Worm (Caenorhabditis elegans): ENCODE measurements around the gene gcy-15.
"Not testable (repeated sequence)": the region's sequence is repeated elsewhere in the genome, so short reads cannot be mapped to it uniquely, and the experiment has no call there.

The gcy-15 gene

DNA sequence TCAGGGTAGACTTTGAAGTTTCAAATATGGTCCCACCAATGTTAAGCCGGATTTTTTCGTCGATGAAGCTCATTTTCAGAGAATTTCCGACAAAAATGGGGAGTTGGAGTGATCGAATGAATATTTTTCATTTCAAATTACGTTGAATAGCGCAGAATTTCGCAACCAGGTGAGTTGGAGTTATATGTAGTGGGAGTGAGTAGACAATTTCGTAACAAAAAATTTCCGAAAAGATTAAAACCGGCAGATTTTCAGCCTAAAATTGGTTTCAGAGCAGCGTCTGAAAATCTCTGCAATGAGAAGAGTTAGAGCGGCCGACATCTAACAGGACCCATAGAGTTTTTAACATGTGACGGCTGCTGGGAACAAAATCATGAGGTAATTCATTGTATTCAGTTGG is 11.8 kb upstream of the gcy-15 start, which contains the start of gene sdz-35:
Gene sdz-35 (minus strand): TSS at position 101 of the 400 bp plus-strand sequence.
- TF ChIP-seq gmeb-1 (tag; optimal IDR thresholded peaks at IDR 0.05) = no peak
- no peak for TF ChIP-seq fos-1 (tag; optimal IDR thresholded peaks at IDR 0.05)
- no peak for TF ChIP-seq ama-1 (optimal IDR thresholded peaks at IDR 0.05)
- TF ChIP-seq ceh-82 (tag; optimal IDR thresholded peaks at IDR 0.05) = no peak
- no peak for TF ChIP-seq nhr-23 (tag; optimal IDR thresholded peaks at IDR 0.05)
- no peak for TF ChIP-seq nhr-129 (tag; optimal IDR thresholded peaks at IDR 0.05)
- no peak for TF ChIP-seq nhr-11 (tag; optimal IDR thresholded peaks at IDR 0.05)
- no peak for TF ChIP-seq Y55F3AM.14 (GFP tag; optimal IDR thresholded peaks at IDR 0.05)
- no peak for TF ChIP-seq nhr-12 (tag; optimal IDR thresholded peaks at IDR 0.05)
- no peak for TF ChIP-seq blmp-1 (tag; optimal IDR thresholded peaks at IDR 0.05; ENCODE audit: insufficient read depth)
- TF ChIP-seq nhr-237 (tag; optimal IDR thresholded peaks at IDR 0.05) = no peak
- no peak for TF ChIP-seq sma-3 (GFP tag; optimal IDR thresholded peaks at IDR 0.05)
- TF ChIP-seq sem-4 (tag; optimal IDR thresholded peaks at IDR 0.05) = no peak
- no peak for TF ChIP-seq crh-2 (tag; optimal IDR thresholded peaks at IDR 0.05)
- TF ChIP-seq C34F6.9 (tag; optimal IDR thresholded peaks at IDR 0.05) = no peak

DNA sequence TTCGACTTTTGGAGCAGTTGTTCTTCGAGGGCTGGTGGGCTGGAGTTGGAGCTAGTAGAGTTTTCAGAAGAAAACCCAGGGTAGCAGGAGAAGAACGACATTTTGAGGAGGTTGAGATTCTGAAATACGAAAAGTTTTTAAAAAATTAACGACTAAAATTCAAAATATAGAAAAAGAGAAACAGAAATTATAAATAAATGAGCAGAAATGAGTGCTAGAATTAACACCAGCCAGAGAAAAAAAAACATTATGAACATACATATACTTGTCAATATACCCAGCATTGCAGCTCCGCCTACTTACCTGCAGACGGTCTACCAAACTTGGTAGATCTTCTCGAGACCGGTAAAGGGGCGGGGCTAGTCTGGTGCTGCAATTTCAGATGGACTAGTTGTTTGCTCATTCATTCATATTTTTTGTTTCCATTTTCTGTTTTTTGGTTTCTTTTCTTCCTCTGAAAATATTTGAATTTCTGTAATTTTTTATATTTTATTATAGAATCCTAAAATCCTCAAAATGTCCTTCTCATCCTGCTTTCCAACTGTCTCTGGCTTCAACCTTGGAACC is 9.6 kb upstream of the gcy-15 start, which contains the start of the genes ZC239.20 and ZC239.21:
Gene ZC239.20 (minus strand): TSS at position 101 of the 567 bp plus-strand sequence.
Gene ZC239.21 (plus strand): TSS at position 517 of the 567 bp plus-strand sequence.
- TF ChIP-seq nhr-21 (tag; optimal IDR thresholded peaks at IDR 0.05) (no peak), lsy-2 (tag; optimal IDR thresholded peaks at IDR 0.05) (no peak), unc-39 (tag; optimal IDR thresholded peaks at IDR 0.05) (no peak), dmd-4 (tag; optimal IDR thresholded peaks at IDR 0.05) (no peak), ceh-16 (tag; optimal IDR thresholded peaks at IDR 0.05) (no peak), unc-62 (GFP tag; optimal IDR thresholded peaks at IDR 0.05) (no peak), nhr-77 (tag; optimal IDR thresholded peaks at IDR 0.05) (no peak), zag-1 (tag; optimal IDR thresholded peaks at IDR 0.05) (no peak), lin-11 (tag; optimal IDR thresholded peaks at IDR 0.05) (no peak), fos-1 (tag; optimal IDR thresholded peaks at IDR 0.05) (no peak), elt-1 (tag; optimal IDR thresholded peaks at IDR 0.05) (no peak)

DNA sequence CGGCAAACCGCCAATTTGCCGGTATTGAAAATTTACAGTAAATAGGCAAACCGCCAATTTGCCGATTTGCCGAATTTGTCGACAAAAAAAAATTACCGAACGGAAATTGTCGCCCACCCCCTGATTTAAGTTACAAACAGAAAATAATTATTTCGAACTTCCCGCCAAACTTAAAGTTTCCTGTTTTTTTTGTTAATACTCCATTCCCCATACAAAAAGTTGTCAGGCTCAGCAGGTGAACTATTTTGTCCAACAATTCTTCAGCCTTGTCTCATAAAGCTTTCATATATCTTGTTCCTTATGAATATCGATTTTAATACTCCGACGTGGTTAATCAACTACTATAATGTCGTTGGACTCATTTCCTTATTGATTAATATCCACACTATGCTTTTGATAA is 6.5 kb upstream of the gcy-15 start, which contains the start of gene sri-50:
Gene sri-50 (plus strand): TSS at position 301 of the 400 bp plus-strand sequence.
- no peak for TF ChIP-seq nhr-11 (tag; optimal IDR thresholded peaks at IDR 0.05)
- TF ChIP-seq R02D3.7 (tag; optimal IDR thresholded peaks at IDR 0.05) = no peak
- no peak for TF ChIP-seq nhr-10 (tag; optimal IDR thresholded peaks at IDR 0.05)
- TF ChIP-seq ztf-1 (GFP tag; conservative IDR thresholded peaks at IDR 0.05) = no peak
- TF ChIP-seq unc-62 (GFP tag; optimal IDR thresholded peaks at IDR 0.05) = no peak
- TF ChIP-seq gmeb-1 (tag; optimal IDR thresholded peaks at IDR 0.05) = no peak
- no peak for TF ChIP-seq ztf-11 (tag; optimal IDR thresholded peaks at IDR 0.05)
- TF ChIP-seq unc-55 (GFP tag; optimal IDR thresholded peaks at IDR 0.05) = no peak
- no peak for TF ChIP-seq nhr-237 (tag; optimal IDR thresholded peaks at IDR 0.05)
- no peak for TF ChIP-seq lin-39 (tag; optimal IDR thresholded peaks at IDR 0.05)

DNA sequence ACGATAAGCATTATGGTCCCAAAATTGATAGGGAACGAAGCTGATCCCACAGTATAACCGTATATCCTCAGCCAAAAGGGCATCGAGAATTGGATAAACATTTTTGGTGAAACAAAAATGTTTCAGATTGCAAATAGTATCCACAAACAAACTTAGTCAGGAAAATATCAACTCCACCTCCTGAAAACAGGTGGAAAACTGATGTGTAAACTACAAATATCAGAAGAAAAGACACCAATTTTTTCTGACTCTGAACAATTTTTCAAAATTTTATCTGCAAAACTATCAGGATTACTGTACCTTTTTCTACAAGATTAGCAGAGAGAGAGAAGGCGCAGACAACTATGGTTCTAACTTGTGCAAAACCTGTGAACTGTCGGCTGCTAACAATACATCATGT is 5.7 kb upstream of the gcy-15 start, which contains the start of gene sri-53:
Gene sri-53 (minus strand): TSS at position 101 of the 400 bp plus-strand sequence.
- no peak for TF ChIP-seq Y55F3AM.14 (GFP tag; optimal IDR thresholded peaks at IDR 0.05)
- no peak for TF ChIP-seq ztf-1 (GFP tag; conservative IDR thresholded peaks at IDR 0.05)
- no peak for TF ChIP-seq lsy-2 (tag; optimal IDR thresholded peaks at IDR 0.05)
- no peak for TF ChIP-seq snpc-4 (tag; optimal IDR thresholded peaks at IDR 0.05)
- no peak for TF ChIP-seq nhr-23 (tag; optimal IDR thresholded peaks at IDR 0.05)
- TF ChIP-seq elt-1 (tag; optimal IDR thresholded peaks at IDR 0.05) = no peak
- no peak for TF ChIP-seq sem-4 (tag; optimal IDR thresholded peaks at IDR 0.05)
- no peak for TF ChIP-seq sma-3 (GFP tag; optimal IDR thresholded peaks at IDR 0.05)
- TF ChIP-seq nhr-129 (tag; optimal IDR thresholded peaks at IDR 0.05) = no peak
- no peak for TF ChIP-seq nhr-237 (tag; optimal IDR thresholded peaks at IDR 0.05)
- no peak for TF ChIP-seq fos-1 (tag; optimal IDR thresholded peaks at IDR 0.05)
- TF ChIP-seq zag-1 (tag; optimal IDR thresholded peaks at IDR 0.05) = no peak
- TF ChIP-seq lin-11 (tag; optimal IDR thresholded peaks at IDR 0.05) = no peak
- no peak for TF ChIP-seq mab-5 (tag; optimal IDR thresholded peaks at IDR 0.05)
- TF ChIP-seq nhr-21 (tag; optimal IDR thresholded peaks at IDR 0.05) = no peak
- no peak for TF ChIP-seq mdl-1 (tag; optimal IDR thresholded peaks at IDR 0.05)

DNA sequence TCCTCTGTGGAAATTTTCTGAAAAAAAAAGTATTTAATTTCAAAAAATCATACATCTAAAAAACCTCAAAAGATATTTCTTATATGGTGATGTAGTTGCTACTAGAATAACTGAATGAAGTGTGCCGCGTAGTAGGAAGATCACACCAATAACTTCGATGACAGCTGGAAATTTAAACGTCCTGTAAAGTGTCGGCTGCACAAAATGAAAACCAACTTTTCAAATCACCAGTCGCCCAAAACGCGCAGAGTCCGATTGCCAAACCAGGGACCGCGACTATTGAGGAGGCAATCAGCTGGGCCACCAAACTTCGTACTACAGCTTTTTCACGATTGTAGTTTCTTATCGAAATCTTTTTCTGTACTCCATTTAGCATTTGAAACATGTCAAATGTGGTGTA is 4.4 kb upstream of the gcy-15 start, which contains the start of gene sri-48:
Gene sri-48 (minus strand): TSS at position 101 of the 400 bp plus-strand sequence.
- not testable (repeated sequence) for TF ChIP-seq sem-4, mab-5, ztf-11 (tag; optimal IDR thresholded peaks at IDR 0.05)
